Worm (Caenorhabditis elegans) whole organism, mixed stage, embryonic: Measurements from ENCODE around the gene C02D5.2.

ENCODE experiments used
- blmp-1 ChIP-seq: fragments of 150-350 bp; optimal IDR thresholded peaks from 2 replicates; lab custom pipeline; 2014; ENCODE audit warnings: missing biosample characterization, missing genetic modification characterization
- lin-32 ChIP-seq: fragments of 200-800 bp; sonication (Bioruptor generic); optimal IDR thresholded peaks from 2 replicates; lab custom pipeline; 2018; ENCODE audit warnings: mild to moderate bottlenecking, missing genetic modification characterization, missing compliant biosample characterization
- lsy-2 ChIP-seq: fragments of 150-350 bp; optimal IDR thresholded peaks from 2 replicates; lab custom pipeline; 2014; ENCODE audit warnings: missing biosample characterization, missing genetic modification characterization
- nhr-12 ChIP-seq: fragments of 150-350 bp; optimal IDR thresholded peaks from 2 replicates; lab custom pipeline; 2014; ENCODE audit warnings: missing biosample characterization, missing genetic modification characterization
- nhr-28 ChIP-seq: fragments of 150-350 bp; optimal IDR thresholded peaks from 2 replicates; lab custom pipeline; 2014; ENCODE audit warnings: missing biosample characterization, missing genetic modification characterization
- snpc-4 ChIP-seq: fragments of 150-350 bp; optimal IDR thresholded peaks from 2 replicates; lab custom pipeline; 2014; ENCODE audit warnings: missing biosample characterization, missing genetic modification characterization
- unc-39 ChIP-seq: fragments of 150-350 bp; optimal IDR thresholded peaks from 2 replicates; lab custom pipeline; 2014; ENCODE audit warnings: missing biosample characterization, missing genetic modification characterization
- ztf-11 ChIP-seq: fragments of 150-350 bp; optimal IDR thresholded peaks from 2 replicates; lab custom pipeline; 2014; ENCODE audit warnings: missing biosample characterization, missing genetic modification characterization

DNA sequence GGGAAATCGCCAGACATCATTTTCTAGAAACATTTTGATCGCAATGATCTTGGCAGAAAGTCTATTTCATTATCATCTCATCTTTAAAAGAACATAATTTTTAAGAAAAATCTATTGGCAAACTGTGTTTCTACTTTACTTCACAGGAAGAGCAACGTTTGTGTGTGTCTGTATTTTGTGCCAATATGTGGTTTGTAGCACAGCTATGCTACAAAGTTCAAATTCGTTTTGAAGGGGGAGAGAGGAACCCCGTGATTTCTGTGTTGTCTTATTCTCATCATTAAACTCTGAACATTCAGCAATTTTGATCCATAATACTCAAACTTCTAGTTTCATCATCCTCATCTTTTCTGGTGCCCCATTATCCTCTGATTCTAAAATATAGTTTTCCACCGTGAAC is 5.4 kb upstream of the C02D5.2 start:
- TF ChIP-seq ztf-11 (tag; lab: Kevin White, UChicago) (no peak), snpc-4 (tag; lab: Kevin White, UChicago) (no peak), blmp-1 (tag; lab: Kevin White, UChicago) (no peak), lin-32 (no peak), lsy-2 (tag; lab: Kevin White, UChicago) (no peak), unc-39 (tag; lab: Kevin White, UChicago) (no peak), nhr-12 (tag; lab: Kevin White, UChicago) (no peak), nhr-28 (no peak)
